Fruit fly (Drosophila melanogaster): ENCODE data around the gene Rac1.
A peak's percentile ranks its signal among the peaks of the same experiment; 100 is the strongest.

Rac1 gene

dm6 chr3L:1319097-1319725 is 16.7 kb upstream of the Rac1 start (continued):
- TF ChIP-seq CG31388 (GFP tag; optimal IDR thresholded peaks at IDR 0.05): peak; percentile 62
- no peak for TF ChIP-seq ham (GFP tag; IDR thresholded peaks at IDR 0.05)
- peak; percentile 93 for TF ChIP-seq Sox102F (GFP tag; optimal IDR thresholded peaks at IDR 0.05)
- TF ChIP-seq CG10147 (GFP tag; optimal IDR thresholded peaks at IDR 0.05): peak; percentile 44
- TF ChIP-seq CG31365 (tag; optimal IDR thresholded peaks at IDR 0.05): peak; percentile 39
- peak; percentile 81 for TF ChIP-seq CG30403 (GFP tag; optimal IDR thresholded peaks at IDR 0.05)
- peak; percentile 81 for TF ChIP-seq Oli (tag; optimal IDR thresholded peaks at IDR 0.05)
- TF ChIP-seq crol (GFP tag; IDR thresholded peaks at IDR 0.05): 0 out of 2 replicates have a peak, but pooled peaks have one; percentile 13
- peak; percentile 67 for TF ChIP-seq slp2 (GFP tag; optimal IDR thresholded peaks at IDR 0.05)
- TF ChIP-seq pan (optimal IDR thresholded peaks at IDR 0.05): no peak
- peak in 1 of 2 experiments; percentile 82 for TF ChIP-seq pan (GFP tag; optimal IDR thresholded peaks at IDR 0.05 in 1 of 2, IDR thresholded peaks at IDR 0.05 in 1 of 2)
- TF ChIP-seq sim (GFP tag; IDR thresholded peaks at IDR 0.05): peak; percentile 54; the same call in 1 of the 2 replicates
- TF ChIP-seq Side (GFP tag; optimal IDR thresholded peaks at IDR 0.05): peak; percentile 68
- TF ChIP-seq hkb (optimal IDR thresholded peaks at IDR 0.05): no peak
- peak; percentile 90 for TF ChIP-seq hkb (GFP tag; IDR thresholded peaks at IDR 0.05)
- TF ChIP-seq CG4707 (GFP tag; optimal IDR thresholded peaks at IDR 0.05): peak; percentile 76
- TF ChIP-seq Awh (GFP tag; IDR thresholded peaks at IDR 0.05): peak; percentile 82
- TF ChIP-seq ttk (GFP tag; IDR thresholded peaks at IDR 0.05): peak; percentile 81
- peak; percentile 38 for TF ChIP-seq CG9437 (GFP tag; optimal IDR thresholded peaks at IDR 0.05)
- TF ChIP-seq wor (GFP tag; IDR thresholded peaks at IDR 0.05): peak; percentile 81
- TF ChIP-seq bab2 (GFP tag; optimal IDR thresholded peaks at IDR 0.05): peak; percentile 17
- peak; percentile 64 for TF ChIP-seq Fer3 (tag; optimal IDR thresholded peaks at IDR 0.05)
- TF ChIP-seq tgo (GFP tag; IDR thresholded peaks at IDR 0.05): peak; percentile 79
- TF ChIP-seq Stat92E (GFP tag; optimal IDR thresholded peaks at IDR 0.05): no peak
- peak; percentile 36; the same call in 1 of the 2 replicates for TF ChIP-seq Oaz (GFP tag; IDR thresholded peaks at IDR 0.05)
- no peak for TF ChIP-seq CG11696 (GFP tag; IDR thresholded peaks at IDR 0.05)
- peak; percentile 7 for TF ChIP-seq Jarid2 (GFP tag; optimal IDR thresholded peaks at IDR 0.05)
- peak; percentile 59 for TF ChIP-seq CG4730 (GFP tag; IDR thresholded peaks at IDR 0.05)
- peak; percentile 13 for TF ChIP-seq p53 (GFP tag; optimal IDR thresholded peaks at IDR 0.05)
- TF ChIP-seq wek (GFP tag; optimal IDR thresholded peaks at IDR 0.05): peak; percentile 46
- peak; percentile 86 for TF ChIP-seq CG17328 (GFP tag; IDR thresholded peaks at IDR 0.05)
- TF ChIP-seq Gsc (GFP tag; IDR thresholded peaks at IDR 0.05): peak; percentile 42; the same call in 1 of the 2 replicates
- peak; percentile 92 for TF ChIP-seq dmrt99B (tag; optimal IDR thresholded peaks at IDR 0.05)
- no peak for TF ChIP-seq CG34376 (GFP tag; optimal IDR thresholded peaks at IDR 0.05)
- peak; percentile 78 for TF ChIP-seq jing (GFP tag; optimal IDR thresholded peaks at IDR 0.05)
- TF ChIP-seq prd (optimal IDR thresholded peaks at IDR 0.05): no peak
- peak; percentile 85 for TF ChIP-seq prd (GFP tag; IDR thresholded peaks at IDR 0.05)
- peak; percentile 88 for TF ChIP-seq Asciz (GFP tag; optimal IDR thresholded peaks at IDR 0.05)
- no peak for TF ChIP-seq fru (optimal IDR thresholded peaks at IDR 0.05)
- TF ChIP-seq CG7556 (GFP tag; optimal IDR thresholded peaks at IDR 0.05): peak; percentile 66
- peak; percentile 97 for TF ChIP-seq lbe (GFP tag; optimal IDR thresholded peaks at IDR 0.05)
- TF ChIP-seq HHEX (GFP tag; optimal IDR thresholded peaks at IDR 0.05): peak; percentile 70
- TF ChIP-seq CG32767 (GFP tag; IDR thresholded peaks at IDR 0.05): peak; percentile 63; the same call in 1 of the 2 replicates
- TF ChIP-seq row (GFP tag; IDR thresholded peaks at IDR 0.05): peak; percentile 78
- TF ChIP-seq CG13775 (GFP tag; optimal IDR thresholded peaks at IDR 0.05): peak; percentile 52
- peak; percentile 18 for TF ChIP-seq pros (GFP tag; optimal IDR thresholded peaks at IDR 0.05)
- TF ChIP-seq CG9609 (GFP tag; optimal IDR thresholded peaks at IDR 0.05): peak; percentile 64
- TF ChIP-seq H15 (GFP tag; IDR thresholded peaks at IDR 0.05): peak; percentile 70
- peak; percentile 52 for TF ChIP-seq CG1792 (GFP tag; optimal IDR thresholded peaks at IDR 0.05)
- peak; percentile 29 for TF ChIP-seq CG15073 (GFP tag; optimal IDR thresholded peaks at IDR 0.05)
- TF ChIP-seq CG7357 (GFP tag; IDR thresholded peaks at IDR 0.05): peak; percentile 62; the same call in 1 of the 3 replicates

Data from whole organism, embryonic.